Worm (Caenorhabditis elegans) whole organism, L4/young adult: ENCODE results near the gene F52E1.5.

Experiments
- dao-5 ChIP-seq: sonication (generic microtip); optimal IDR thresholded peaks from 2 replicates; lab custom pipeline; 2016; ENCODE audit warnings: missing genotype, missing genetic modification characterization, moderate library complexity, missing compliant biosample characterization
- him-1 ChIP-seq: sonication (generic microtip); optimal IDR thresholded peaks from 2 replicates; lab custom pipeline; 2016; ENCODE audit warnings: missing genotype, missing genetic modification reagents, missing genetic modification characterization, missing compliant biosample characterization

ce11 chrV:8351371-8351770 is 27.9 kb upstream of the F52E1.5 start, which contains the start of gene srsx-22:
- TF ChIP-seq him-1 (tag; lab: Kevin White, UChicago) (no peak), dao-5 (no peak)
